Worm (Caenorhabditis elegans) whole organism, early embryonic: Measurements from ENCODE around the gene tsp-17.

Source experiments
- F13C5.2 ChIP-seq: sonication (generic microtip); optimal IDR thresholded peaks from 2 replicates; lab custom pipeline; 2017; ENCODE audit warnings: mild to moderate bottlenecking, missing genetic modification characterization, inconsistent platforms, missing compliant biosample characterization
- aly-1 ChIP-seq: sonication (generic microtip); optimal IDR thresholded peaks from 2 replicates; lab custom pipeline; 2016; ENCODE audit warnings: missing genetic modification characterization, missing compliant biosample characterization
- ama-1 ChIP-seq: fragments of 150-350 bp; optimal IDR thresholded peaks from 2 replicates; lab custom pipeline; 2014
- flt-1 ChIP-seq: fragments of 200-800 bp; sonication (Bioruptor generic); IDR thresholded peaks from 2 replicates; pipeline ENCODE4 v1.3.6; 2022; ENCODE audit warnings: missing genetic modification characterization, missing compliant biosample characterization
- sea-1 ChIP-seq: fragments of 200-800 bp; sonication (Bioruptor generic); conservative IDR thresholded peaks from 2 replicates; pipeline ENCODE4 v1.3.6; 2022; ENCODE audit warnings: missing genetic modification characterization, missing compliant biosample characterization

DNA sequence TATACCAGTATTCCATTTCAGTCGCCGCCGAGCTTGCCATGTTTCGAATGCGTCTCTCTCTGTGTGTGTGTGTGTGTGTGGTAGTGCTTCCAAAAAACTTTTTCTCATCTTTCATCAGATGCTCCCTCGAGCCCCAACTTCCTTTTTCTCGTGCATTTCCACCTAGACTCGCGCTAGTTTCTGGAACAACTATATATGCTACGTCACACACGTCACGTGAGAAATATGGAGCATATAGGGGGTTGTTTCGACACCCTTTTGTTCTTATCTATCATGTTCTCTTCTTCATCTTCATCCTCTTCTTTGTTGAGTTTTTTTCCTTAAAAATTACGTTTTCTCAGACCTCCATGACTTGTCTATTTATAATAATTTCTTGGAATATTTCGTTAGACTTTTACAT, 24.4 kb downstream of the tsp-17 start:
- TF ChIP-seq aly-1 (tag; lab: Kevin White, UChicago): no peak
- TF ChIP-seq ama-1 (lab: Kevin White, UChicago): no peak
- no peak for TF ChIP-seq F13C5.2 (tag; lab: Kevin White, UChicago)
- TF ChIP-seq flt-1: no peak
- TF ChIP-seq sea-1 (GFP tag; lab: Robert Waterston, UW): no peak
